Worm (Caenorhabditis elegans): ENCODE results near the gene srz-105.

The srz-105 gene

DNA sequence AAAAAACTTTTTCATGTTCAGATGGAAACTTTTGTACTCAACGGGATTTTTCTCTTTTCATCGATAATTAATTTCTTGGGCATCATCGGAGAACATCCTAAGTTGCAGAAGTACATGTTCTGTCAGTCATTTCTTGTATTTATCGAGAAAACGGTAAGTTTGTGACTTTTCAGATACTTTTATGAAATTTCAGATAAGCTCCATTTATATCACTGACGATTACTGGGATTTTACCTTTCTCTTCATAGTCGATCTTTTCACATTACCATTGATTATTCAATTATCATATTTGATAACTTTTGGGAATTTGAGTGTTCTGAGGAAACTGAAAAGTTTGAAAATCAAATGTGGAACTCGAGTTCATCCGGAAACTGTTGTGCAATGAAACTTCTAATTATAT, at the start of gene srz-105:
Gene srz-105, plus strand, starts transcription at position 301 of the 400 bp plus-strand sequence.
- no peak for TF ChIP-seq nhr-11 (tag; optimal IDR thresholded peaks at IDR 0.05)
- TF ChIP-seq mab-5 (tag; optimal IDR thresholded peaks at IDR 0.05) = no peak
- TF ChIP-seq peb-1 (tag; optimal IDR thresholded peaks at IDR 0.05) = no peak
- no peak for TF ChIP-seq zag-1 (tag; optimal IDR thresholded peaks at IDR 0.05)
- TF ChIP-seq blmp-1 (tag; optimal IDR thresholded peaks at IDR 0.05; ENCODE audit: insufficient read depth) = no peak
- no peak for TF ChIP-seq elt-1 (tag; optimal IDR thresholded peaks at IDR 0.05)
- no peak for TF ChIP-seq R02D3.7 (tag; optimal IDR thresholded peaks at IDR 0.05)
- TF ChIP-seq nhr-10 (tag; optimal IDR thresholded peaks at IDR 0.05) = no peak
- no peak for TF ChIP-seq ztf-4 (tag; optimal IDR thresholded peaks at IDR 0.05)

DNA sequence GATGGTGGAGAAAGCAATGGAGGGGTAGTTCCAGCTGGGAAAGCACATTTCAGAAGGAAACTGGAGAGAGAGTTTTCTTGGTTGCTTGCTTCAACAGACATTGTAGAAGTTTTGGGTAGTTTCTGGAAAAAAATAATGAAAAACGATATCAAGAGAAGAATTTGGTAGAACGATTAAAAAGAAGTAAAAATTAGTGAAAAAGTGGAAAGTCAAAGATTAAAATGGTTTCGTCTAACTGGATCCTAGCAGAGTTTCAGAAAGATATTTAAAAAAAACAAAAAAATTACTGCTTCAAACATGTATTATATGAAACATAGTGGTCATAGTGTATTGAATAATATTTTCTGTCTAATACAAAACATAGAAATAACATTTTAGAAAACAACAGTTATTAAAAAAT, 47.4 kb upstream of the srz-105 start, which contains the start of gene F38C2.7:
Gene F38C2.7, minus strand, starts transcription at position 101 of the 400 bp plus-strand sequence.
- TF ChIP-seq nhr-12 (tag; optimal IDR thresholded peaks at IDR 0.05) (no peak), unc-39 (tag; optimal IDR thresholded peaks at IDR 0.05) (no peak), crh-2 (tag; optimal IDR thresholded peaks at IDR 0.05) (no peak), mab-5 (tag; optimal IDR thresholded peaks at IDR 0.05) (no peak), F13H6.1 (tag; optimal IDR thresholded peaks at IDR 0.05) (no peak), sma-9 (GFP tag; optimal IDR thresholded peaks at IDR 0.05) (no peak), sma-9 (tag; optimal IDR thresholded peaks at IDR 0.05) (no peak), dmd-4 (tag; optimal IDR thresholded peaks at IDR 0.05) (no peak)

DNA sequence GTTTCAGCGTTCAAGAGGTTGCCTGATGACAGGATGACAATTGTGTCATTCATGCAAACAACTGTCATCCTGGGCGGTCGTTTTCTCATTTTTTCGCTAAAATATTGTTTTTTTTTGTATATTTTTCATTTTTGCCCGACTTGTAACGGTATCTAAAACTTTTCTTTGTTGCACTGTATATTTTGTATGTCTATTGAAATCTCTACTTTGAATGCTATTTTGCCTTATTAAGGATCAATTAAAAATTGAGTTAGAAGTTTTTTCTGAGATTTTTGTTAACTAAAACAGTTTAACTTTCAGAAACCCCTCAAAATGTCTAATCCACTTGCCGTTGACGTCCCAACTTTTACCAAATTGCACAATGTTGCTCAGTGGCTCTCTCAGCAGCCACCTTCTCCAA, 46.8 kb upstream of the srz-105 start, which contains the start of gene ccch-2:
Gene ccch-2, plus strand, starts transcription at position 301 of the 400 bp plus-strand sequence.
- no peak for TF ChIP-seq R02D3.7 (tag; optimal IDR thresholded peaks at IDR 0.05)
- TF ChIP-seq peb-1 (tag; optimal IDR thresholded peaks at IDR 0.05) = no peak
- no peak for TF ChIP-seq sma-3 (GFP tag; optimal IDR thresholded peaks at IDR 0.05)
- TF ChIP-seq crh-2 (tag; optimal IDR thresholded peaks at IDR 0.05) = no peak
- TF ChIP-seq egl-27 (tag; optimal IDR thresholded peaks at IDR 0.05) = no peak
- TF ChIP-seq unc-55 (GFP tag; optimal IDR thresholded peaks at IDR 0.05) = no peak
- no peak for TF ChIP-seq nhr-21 (tag; optimal IDR thresholded peaks at IDR 0.05)

DNA sequence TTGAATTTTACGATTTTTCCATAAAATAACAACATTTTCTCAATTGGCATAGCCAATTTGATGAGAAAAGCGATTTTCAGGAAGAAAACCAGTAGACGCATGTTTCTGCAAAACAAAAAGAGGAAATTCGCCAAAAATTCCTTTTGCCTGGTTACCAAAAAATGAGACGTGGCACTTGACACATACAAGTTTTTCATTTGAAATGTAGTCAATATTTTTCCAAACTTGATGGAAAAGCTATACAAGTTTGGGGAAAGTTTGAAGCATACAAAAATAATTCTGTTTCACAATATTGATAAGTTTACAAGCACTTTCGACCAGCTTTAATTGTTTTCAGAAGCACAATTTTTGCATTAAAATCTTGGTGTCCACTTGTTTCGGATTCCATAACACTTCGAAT, 44.1 kb upstream of the srz-105 start, which contains the start of gene clec-191:
Gene clec-191, minus strand, starts transcription at position 101 of the 400 bp plus-strand sequence.
- no peak for TF ChIP-seq C34F6.9 (tag; optimal IDR thresholded peaks at IDR 0.05)
- TF ChIP-seq ztf-1 (GFP tag; conservative IDR thresholded peaks at IDR 0.05) = no peak
- no peak for TF ChIP-seq elt-3 (tag; optimal IDR thresholded peaks at IDR 0.05)

DNA sequence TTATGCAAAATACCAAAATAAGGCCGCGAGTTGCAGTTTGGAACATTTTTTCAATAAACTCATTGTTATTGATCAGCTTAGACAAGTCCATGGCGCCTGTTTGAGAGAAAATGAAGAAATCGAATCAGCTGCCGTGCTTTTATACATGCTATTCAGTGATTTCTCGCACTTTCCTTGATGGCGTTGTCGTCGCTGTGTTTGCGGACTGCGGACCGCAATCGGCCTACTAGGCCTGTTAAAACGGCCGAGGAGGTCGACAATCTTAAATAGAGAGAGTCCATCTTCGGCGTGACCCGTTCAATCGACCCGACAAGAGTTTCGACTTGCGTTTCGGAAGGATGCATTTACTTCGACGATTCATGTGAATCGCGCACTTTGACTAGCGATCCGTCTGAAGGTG, 33.9 kb upstream of the srz-105 start, which contains the start of gene srz-75:
Gene srz-75, minus strand, starts transcription at position 101 of the 400 bp plus-strand sequence.
- no peak for TF ChIP-seq mab-5 (tag; optimal IDR thresholded peaks at IDR 0.05)
- TF ChIP-seq nhr-129 (tag; optimal IDR thresholded peaks at IDR 0.05) = no peak
- no peak for TF ChIP-seq sma-3 (GFP tag; optimal IDR thresholded peaks at IDR 0.05)
- TF ChIP-seq sem-4 (tag; optimal IDR thresholded peaks at IDR 0.05) = no peak
- no peak for TF ChIP-seq ama-1 (optimal IDR thresholded peaks at IDR 0.05)
- TF ChIP-seq nhr-23 (tag; optimal IDR thresholded peaks at IDR 0.05) = no peak
- no peak for TF ChIP-seq egl-27 (tag; optimal IDR thresholded peaks at IDR 0.05)
- no peak for TF ChIP-seq unc-62 (GFP tag; optimal IDR thresholded peaks at IDR 0.05)
- TF ChIP-seq nhr-6 (tag; optimal IDR thresholded peaks at IDR 0.05) = no peak
- TF ChIP-seq lsy-2 (tag; optimal IDR thresholded peaks at IDR 0.05) = no peak
- no peak for TF ChIP-seq peb-1 (tag; optimal IDR thresholded peaks at IDR 0.05)
- no peak for TF ChIP-seq zag-1 (tag; optimal IDR thresholded peaks at IDR 0.05)
- no peak for TF ChIP-seq ZK546.5 (tag; optimal IDR thresholded peaks at IDR 0.05)

DNA sequence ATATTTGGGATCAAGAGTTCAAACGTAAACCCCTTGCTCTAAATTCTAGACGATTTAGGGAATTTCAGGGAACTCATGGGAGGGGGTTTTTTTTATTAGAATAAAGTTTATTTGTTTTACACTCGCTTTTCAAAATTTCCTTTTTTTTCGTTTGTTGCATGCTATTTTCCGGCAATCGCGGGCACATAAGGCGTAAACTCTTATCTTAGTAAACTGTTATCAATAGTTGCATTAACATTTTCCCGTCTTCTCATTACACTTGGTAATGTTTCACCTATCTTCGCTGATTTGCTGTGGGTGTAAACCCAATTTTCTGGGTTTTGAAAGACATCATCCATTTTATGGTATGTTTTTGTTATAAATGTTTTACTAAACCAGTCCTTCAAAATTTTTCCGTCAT, 30.8 kb upstream of the srz-105 start:
- TF ChIP-seq blmp-1 (tag; optimal IDR thresholded peaks at IDR 0.05; ENCODE audit: insufficient read depth) = no peak
- no peak for TF ChIP-seq unc-55 (GFP tag; optimal IDR thresholded peaks at IDR 0.05)
- TF ChIP-seq lin-11 (tag; optimal IDR thresholded peaks at IDR 0.05) = no peak
- no peak for TF ChIP-seq sma-3 (GFP tag; optimal IDR thresholded peaks at IDR 0.05)
- no peak for TF ChIP-seq nhr-25 (tag; optimal IDR thresholded peaks at IDR 0.05)
- no peak for TF ChIP-seq ztf-11 (tag; optimal IDR thresholded peaks at IDR 0.05)
- no peak for TF ChIP-seq egl-27 (tag; optimal IDR thresholded peaks at IDR 0.05)
- no peak for TF ChIP-seq fos-1 (tag; optimal IDR thresholded peaks at IDR 0.05)
- no peak for TF ChIP-seq nhr-237 (tag; optimal IDR thresholded peaks at IDR 0.05)
- no peak for TF ChIP-seq crh-2 (tag; optimal IDR thresholded peaks at IDR 0.05)

All from whole organism, L2 larva.